Worm (Caenorhabditis elegans) whole organism, L1 larva: ENCODE data around the gene srh-255.

Experiments used
- C04F5.9 ChIP-seq: sonication (generic microtip); optimal IDR thresholded peaks from 2 replicates; lab custom pipeline; 2016; ENCODE audit warnings: missing genetic modification characterization, missing compliant biosample characterization
- C16A3.4 ChIP-seq: fragments of 150-350 bp; optimal IDR thresholded peaks from 2 replicates; lab custom pipeline; 2014; ENCODE audit warnings: missing biosample characterization, missing genetic modification characterization
- aha-1 ChIP-seq: fragments of 150-350 bp; optimal IDR thresholded peaks from 2 replicates; lab custom pipeline; 2014; ENCODE audit warnings: missing biosample characterization, missing genetic modification characterization
- alr-1 ChIP-seq: fragments of 200-800 bp; sonication (Bioruptor generic); optimal IDR thresholded peaks from 2 replicates; lab custom pipeline; 2018; ENCODE audit warnings: borderline replicate concordance, mild to moderate bottlenecking, missing genetic modification characterization, missing compliant biosample characterization
- aly-2 ChIP-seq: fragments of 150-350 bp; optimal IDR thresholded peaks from 2 replicates; lab custom pipeline; 2014; ENCODE audit warnings: missing biosample characterization, missing genetic modification characterization
- blmp-1 ChIP-seq: fragments of 150-350 bp; optimal IDR thresholded peaks from 2 replicates; lab custom pipeline; 2014; ENCODE audit warnings: missing biosample characterization, missing genetic modification characterization
- ceh-63 ChIP-seq: fragments of 200-800 bp; sonication (Bioruptor generic); optimal IDR thresholded peaks from 2 replicates; lab custom pipeline; 2018; ENCODE audit warnings: mild to moderate bottlenecking, missing genetic modification characterization, missing compliant biosample characterization
- ceh-8 ChIP-seq: fragments of 200-800 bp; sonication (Bioruptor generic); optimal IDR thresholded peaks from 2 replicates; lab custom pipeline; 2018; ENCODE audit warnings: mild to moderate bottlenecking, missing genetic modification characterization, moderate library complexity, missing compliant biosample characterization
- ceh-82 ChIP-seq, 3 experiments: fragments of 150-350 bp in 1 of 3; sonication (generic microtip) in 2 of 3; optimal IDR thresholded peaks; 2 replicates each; lab custom pipeline; 2014 to 2017; ENCODE audit warnings: missing biosample characterization in 3 of 3, missing genetic modification characterization in 3 of 3
- ces-1 ChIP-seq: fragments of 150-350 bp; optimal IDR thresholded peaks from 2 replicates; lab custom pipeline; 2014; ENCODE audit warnings: missing biosample characterization, missing genetic modification reagents, missing genetic modification characterization
- dpl-1 ChIP-seq, 3 experiments: fragments of 150-350 bp in 2 of 3; sonication (generic microtip) in 1 of 3; optimal IDR thresholded peaks; 2 replicates each; lab custom pipeline; 2014 to 2017; ENCODE audit warnings: missing biosample characterization in 3 of 3, missing genetic modification characterization in 3 of 3, missing genetic modification reagents in 3 of 3
- efl-1 ChIP-seq, 4 experiments: fragments of 150-350 bp; optimal IDR thresholded peaks in 3 of 4; peaks in 1 of 4; 1 replicate in 1 of 4; 2 replicates in 3 of 4; lab custom pipeline; 2014; ENCODE audit warnings: missing biosample characterization in 2 of 4, missing genetic modification characterization in 2 of 4, missing genetic modification reagents in 2 of 4
- efl-3 ChIP-seq: fragments of 200-800 bp; sonication (Bioruptor generic); optimal IDR thresholded peaks from 2 replicates; lab custom pipeline; 2018; ENCODE audit warnings: mild to moderate bottlenecking, missing genetic modification characterization, missing compliant biosample characterization
- egl-27 ChIP-seq, 2 experiments: fragments of 150-350 bp in 1 of 2; sonication (generic microtip); optimal IDR thresholded peaks; 3 replicates each; lab custom pipeline; 2017 to 2018; ENCODE audit warnings: missing biosample characterization in 2 of 2, missing genetic modification characterization in 2 of 2, missing genetic modification reagents in 2 of 2
- elt-3 ChIP-seq, 6 experiments: fragments of 150-350 bp in 1 of 6; sonication (generic microtip); optimal IDR thresholded peaks; 2 replicates each; lab custom pipeline; 2017 to 2018; ENCODE audit warnings: missing biosample characterization in 6 of 6, missing genetic modification characterization in 6 of 6, inconsistent platforms in 1 of 6
- fkh-10 ChIP-seq: sonication (generic microtip); optimal IDR thresholded peaks from 2 replicates; lab custom pipeline; 2017; ENCODE audit warnings: missing biosample characterization, missing genetic modification reagents, missing genetic modification characterization
- fkh-8 ChIP-seq: sonication (generic microtip); optimal IDR thresholded peaks from 2 replicates; lab custom pipeline; 2016; ENCODE audit warnings: mild to moderate bottlenecking, missing genetic modification characterization, missing compliant biosample characterization
- grh-1 ChIP-seq: fragments of 200-800 bp; sonication (Bioruptor generic); IDR thresholded peaks from 2 replicates; pipeline ENCODE4 v1.3.6; 2022; ENCODE audit warnings: missing genetic modification reagents, missing genetic modification characterization, missing compliant biosample characterization
- hlh-4 ChIP-seq: sonication (generic microtip); optimal IDR thresholded peaks from 2 replicates; lab custom pipeline; 2016; ENCODE audit warnings: mild to moderate bottlenecking, missing genetic modification characterization, missing compliant biosample characterization
- isw-1 ChIP-seq: fragments of 200-800 bp; sonication (Bioruptor generic); IDR thresholded peaks from 2 replicates; pipeline ENCODE4 v1.3.6; 2022; ENCODE audit warnings: missing genetic modification characterization, missing compliant biosample characterization
- jun-1 ChIP-seq: fragments of 150-350 bp; optimal IDR thresholded peaks from 2 replicates; lab custom pipeline; 2014; ENCODE audit warnings: missing biosample characterization, missing genetic modification reagents, missing genetic modification characterization
- lin-14 ChIP-seq: fragments of 200-800 bp; sonication (Bioruptor generic); optimal IDR thresholded peaks from 2 replicates; lab custom pipeline; 2018; ENCODE audit warnings: mild to moderate bottlenecking, missing genetic modification characterization, moderate library complexity, missing compliant biosample characterization
- lin-15B ChIP-seq: fragments of 150-350 bp; sonication (generic microtip); optimal IDR thresholded peaks from 3 replicates; lab custom pipeline; 2014; ENCODE audit warnings: missing biosample characterization, missing genetic modification characterization
- lin-35 ChIP-seq, 2 experiments: fragments of 150-350 bp; optimal IDR thresholded peaks; 2 replicates each; lab custom pipeline; 2014; ENCODE audit warnings: missing biosample characterization in 2 of 2, missing genetic modification characterization in 2 of 2, missing genetic modification reagents in 2 of 2
- lin-39 ChIP-seq: fragments of 150-350 bp; optimal IDR thresholded peaks from 2 replicates; lab custom pipeline; 2014; ENCODE audit warnings: missing biosample characterization, missing genetic modification reagents, missing genetic modification characterization
- lir-3 ChIP-seq: sonication (generic microtip); optimal IDR thresholded peaks from 2 replicates; lab custom pipeline; 2016; ENCODE audit warnings: mild to moderate bottlenecking, missing genetic modification characterization, moderate library complexity, missing compliant biosample characterization; ENCODE audit not compliant: poor library complexity
- lsy-2 ChIP-seq, 2 experiments: fragments of 150-350 bp; optimal IDR thresholded peaks; 2 replicates each; lab custom pipeline; 2014; ENCODE audit warnings: missing biosample characterization in 2 of 2, missing genetic modification characterization in 2 of 2
- mab-9 ChIP-seq: fragments of 200-800 bp; sonication (Bioruptor generic); IDR thresholded peaks from 2 replicates; pipeline ENCODE4 v1.3.6; 2022; ENCODE audit warnings: missing genetic modification reagents, missing genetic modification characterization, missing compliant biosample characterization
- mep-1 ChIP-seq: fragments of 150-350 bp; optimal IDR thresholded peaks from 2 replicates; lab custom pipeline; 2014; ENCODE audit warnings: missing biosample characterization, missing genetic modification characterization
- nhr-11 ChIP-seq: fragments of 150-350 bp; optimal IDR thresholded peaks from 2 replicates; lab custom pipeline; 2014; ENCODE audit warnings: missing biosample characterization, missing genetic modification characterization
- nhr-19 ChIP-seq: fragments of 200-800 bp; sonication (Bioruptor generic); conservative IDR thresholded peaks from 2 replicates; pipeline ENCODE4 v1.3.6; 2022; ENCODE audit warnings: missing genetic modification characterization, missing compliant biosample characterization
- nhr-237 ChIP-seq: fragments of 150-350 bp; optimal IDR thresholded peaks from 2 replicates; lab custom pipeline; 2014; ENCODE audit warnings: missing biosample characterization, missing genetic modification characterization
- nhr-76 ChIP-seq: sonication (generic microtip); optimal IDR thresholded peaks from 2 replicates; lab custom pipeline; 2017; ENCODE audit warnings: missing biosample characterization, missing genetic modification characterization
- nhr-84 ChIP-seq: sonication (generic microtip); optimal IDR thresholded peaks from 2 replicates; lab custom pipeline; 2017; ENCODE audit warnings: missing biosample characterization, missing genetic modification characterization
- nhr-90 ChIP-seq: sonication (generic microtip); optimal IDR thresholded peaks from 2 replicates; lab custom pipeline; 2016; ENCODE audit warnings: mild to moderate bottlenecking, missing genetic modification characterization, missing compliant biosample characterization; ENCODE audit not compliant: poor library complexity
- pax-3 ChIP-seq: fragments of 200-800 bp; sonication (Bioruptor generic); optimal IDR thresholded peaks from 2 replicates; lab custom pipeline; 2018; ENCODE audit warnings: mild to moderate bottlenecking, missing genetic modification characterization, moderate library complexity, missing compliant biosample characterization
- pqm-1 ChIP-seq: sonication (generic microtip); optimal IDR thresholded peaks from 3 replicates; lab custom pipeline; 2017; ENCODE audit warnings: missing biosample characterization, missing genetic modification characterization
- snpc-4 ChIP-seq: fragments of 150-350 bp; optimal IDR thresholded peaks from 2 replicates; lab custom pipeline; 2014; ENCODE audit warnings: missing biosample characterization, missing genetic modification characterization
- sox-4 ChIP-seq: sonication (generic microtip); optimal IDR thresholded peaks from 2 replicates; lab custom pipeline; 2016; ENCODE audit warnings: missing genetic modification characterization, missing compliant biosample characterization
- tbx-2 ChIP-seq: sonication (generic microtip); optimal IDR thresholded peaks from 2 replicates; lab custom pipeline; 2016; ENCODE audit warnings: missing genetic modification characterization, missing compliant biosample characterization
- tlp-1 ChIP-seq: fragments of 150-350 bp; optimal IDR thresholded peaks from 2 replicates; lab custom pipeline; 2014; ENCODE audit warnings: missing biosample characterization, missing genetic modification characterization
- unc-98 ChIP-seq: fragments of 200-800 bp; sonication (Bioruptor generic); IDR thresholded peaks from 2 replicates; pipeline ENCODE4 v1.3.6; 2022; ENCODE audit warnings: missing genetic modification characterization, missing compliant biosample characterization
- zag-1 ChIP-seq: fragments of 150-350 bp; optimal IDR thresholded peaks from 2 replicates; lab custom pipeline; 2014; ENCODE audit warnings: missing biosample characterization, missing genetic modification characterization
- zip-4 ChIP-seq: fragments of 200-800 bp; sonication (Bioruptor generic); optimal IDR thresholded peaks from 2 replicates; lab custom pipeline; 2018; ENCODE audit warnings: mild to moderate bottlenecking, missing genetic modification characterization, moderate library complexity, missing compliant biosample characterization
- ztf-11 ChIP-seq, 2 experiments: sonication (generic microtip); optimal IDR thresholded peaks; 2 replicates each; lab custom pipeline; 2016 to 2017; ENCODE audit warnings: missing genetic modification characterization in 2 of 2, missing biosample characterization in 1 of 2, missing compliant biosample characterization in 1 of 2

srh-255 gene

ce11 chrV:17077889-17078288 is 13.1 kb downstream of the srh-255 start, which contains the start of gene T05E12.3:
Gene T05E12.3 (minus strand): TSS chrV:17077989.
- TF ChIP-seq dpl-1 (GFP tag; optimal IDR thresholded peaks at IDR 0.05; lab: Kevin White, UChicago) (no peak), egl-27 (tag; optimal IDR thresholded peaks at IDR 0.05; lab: Kevin White, UChicago) (no peak), lsy-2 (tag; optimal IDR thresholded peaks at IDR 0.05; lab: Kevin White, UChicago) (no peak), nhr-19 (GFP tag; lab: Robert Waterston, UW) (no peak), ztf-11 (tag; optimal IDR thresholded peaks at IDR 0.05; lab: Kevin White, UChicago) (no peak), lin-39 (tag; lab: Kevin White, UChicago) (no peak), nhr-76 (tag; lab: Kevin White, UChicago) (no peak), aha-1 (no peak), grh-1 (GFP tag; lab: Robert Waterston, UW) (no peak), fkh-8 (tag; lab: Kevin White, UChicago) (no peak), lir-3 (tag; lab: Kevin White, UChicago) (no peak), unc-98 (GFP tag; lab: Robert Waterston, UW) (no peak), nhr-11 (tag; lab: Kevin White, UChicago) (no peak), isw-1 (no peak), ceh-82 (tag; optimal IDR thresholded peaks at IDR 0.05; lab: Kevin White, UChicago) (no peak), tlp-1 (tag; lab: Kevin White, UChicago) (no peak), mab-9 (GFP tag; lab: Robert Waterston, UW) (no peak), nhr-237 (tag; lab: Kevin White, UChicago) (no peak), elt-3 (tag; optimal IDR thresholded peaks at IDR 0.05; lab: Kevin White, UChicago) (no peak), fkh-10 (GFP tag; lab: Kevin White, UChicago) (no peak)

ce11 chrV:17079795-17080194 is 15.0 kb downstream of the srh-255 start, which contains the start of gene srw-20:
Gene srw-20 (minus strand): TSS chrV:17079895.
- no peak for TF ChIP-seq C16A3.4 (tag; lab: Kevin White, UChicago)
- TF ChIP-seq tbx-2: no peak
- no peak for TF ChIP-seq ztf-11 (tag; optimal IDR thresholded peaks at IDR 0.05; lab: Kevin White, UChicago)
- TF ChIP-seq mep-1 (tag; lab: Kevin White, UChicago): no peak
- TF ChIP-seq blmp-1: no peak
- TF ChIP-seq zag-1 (tag; lab: Kevin White, UChicago): no peak
- TF ChIP-seq ceh-8: no peak
- no peak for TF ChIP-seq dpl-1 (GFP tag; optimal IDR thresholded peaks at IDR 0.05; lab: Kevin White, UChicago)
- TF ChIP-seq efl-1 (optimal IDR thresholded peaks at IDR 0.05; lab: Kevin White, UChicago): no peak
- TF ChIP-seq efl-1 (GFP tag; optimal IDR thresholded peaks at IDR 0.05 in 1 of 2; lab: Kevin White, UChicago): no peak
- no peak for TF ChIP-seq egl-27 (tag; optimal IDR thresholded peaks at IDR 0.05; lab: Kevin White, UChicago)
- no peak for TF ChIP-seq sox-4 (tag; lab: Kevin White, UChicago)
- no peak for TF ChIP-seq lin-14 (GFP tag; lab: Kevin White, UChicago)
- TF ChIP-seq C04F5.9 (tag; lab: Kevin White, UChicago): no peak
- TF ChIP-seq efl-3 (GFP tag; lab: Kevin White, UChicago): no peak
- TF ChIP-seq nhr-90: no peak
- no peak for TF ChIP-seq mab-9 (GFP tag; lab: Robert Waterston, UW)
- TF ChIP-seq nhr-84: no peak
- TF ChIP-seq lin-15B (tag; lab: Kevin White, UChicago): no peak
- TF ChIP-seq hlh-4 (tag; lab: Kevin White, UChicago): no peak

- TF ChIP-seq elt-3 (tag; optimal IDR thresholded peaks at IDR 0.05; lab: Kevin White, UChicago): no peak
These were observed 17.9 kb downstream of the srh-255 start, which contains the start of gene T05E12.9 for ce11 chrV:17082718-17083117. Gene T05E12.9 (minus strand): TSS chrV:17082818.

- TF ChIP-seq mab-9 (GFP tag; lab: Robert Waterston, UW): no peak
- TF ChIP-seq pqm-1 (tag; lab: Kevin White, UChicago): no peak
- no peak for TF ChIP-seq elt-3 (tag; optimal IDR thresholded peaks at IDR 0.05; lab: Kevin White, UChicago)
- no peak for TF ChIP-seq aha-1
- no peak for TF ChIP-seq aly-2 (tag; lab: Kevin White, UChicago)
- no peak for TF ChIP-seq ces-1
- TF ChIP-seq ceh-8: no peak
- no peak for TF ChIP-seq mep-1 (tag; lab: Kevin White, UChicago)
- no peak for TF ChIP-seq alr-1 (tag; lab: Kevin White, UChicago)
- TF ChIP-seq zip-4 (GFP tag; lab: Kevin White, UChicago): no peak
- TF ChIP-seq nhr-76 (tag; lab: Kevin White, UChicago): no peak
- no peak for TF ChIP-seq ceh-63 (GFP tag; lab: Kevin White, UChicago)
- TF ChIP-seq lin-35 (GFP tag; optimal IDR thresholded peaks at IDR 0.05; lab: Kevin White, UChicago): no peak
- TF ChIP-seq snpc-4: no peak
- no peak for TF ChIP-seq jun-1
- TF ChIP-seq pax-3 (tag; lab: Kevin White, UChicago): no peak
These were observed 24.6 kb downstream of the srh-255 start, which contains the start of gene T05E12.6 for ce11 chrV:17089342-17089741. Gene T05E12.6 (minus strand): TSS chrV:17089442.
